Worm (Caenorhabditis elegans) whole organism, L4 larva: ENCODE results near the gene scl-9.

Experiments used
- D1046.2 ChIP-seq: fragments of 200-800 bp; sonication (Bioruptor generic); IDR thresholded peaks from 2 replicates; pipeline ENCODE4 v1.3.6; 2022; ENCODE audit warnings: missing genetic modification characterization, missing compliant biosample characterization
- F26F4.8 ChIP-seq: fragments of 200-800 bp; sonication (Bioruptor generic); conservative IDR thresholded peaks from 2 replicates; pipeline ENCODE4 v1.3.6; 2022; ENCODE audit warnings: missing genetic modification characterization, missing compliant biosample characterization
- aha-1 ChIP-seq: fragments of 150-350 bp; peaks from one replicate; lab custom pipeline; 2014; ENCODE audit warnings: missing biosample characterization, missing genetic modification characterization
- ceh-32 ChIP-seq: sonication (generic microtip); optimal IDR thresholded peaks from 2 replicates; lab custom pipeline; 2016; ENCODE audit warnings: mild to moderate bottlenecking, missing genetic modification characterization, missing compliant biosample characterization; ENCODE audit not compliant: poor library complexity
- daf-12 ChIP-seq: fragments of 150-350 bp; optimal IDR thresholded peaks from 2 replicates; lab custom pipeline; 2014; ENCODE audit warnings: missing biosample characterization, missing genetic modification reagents, missing genetic modification characterization
- daf-16 ChIP-seq, 3 experiments: sonication (generic microtip); optimal IDR thresholded peaks; 2 replicates each; lab custom pipeline; 2016 to 2017; ENCODE audit warnings: missing genetic modification characterization in 3 of 3, missing genetic modification reagents in 3 of 3, mild to moderate bottlenecking in 2 of 3, missing compliant biosample characterization in 2 of 3, missing biosample characterization in 1 of 3, moderate library complexity in 1 of 3
- daf-19 ChIP-seq: fragments of 200-800 bp; sonication (Bioruptor generic); conservative IDR thresholded peaks from 2 replicates; pipeline ENCODE4 v1.3.6; 2022; ENCODE audit warnings: missing genetic modification characterization, missing compliant biosample characterization
- daf-8 ChIP-seq: fragments of 200-800 bp; sonication (Bioruptor generic); IDR thresholded peaks from 2 replicates; pipeline ENCODE4 v1.3.6; 2022; ENCODE audit warnings: missing genetic modification characterization, missing compliant biosample characterization
- dmd-9 ChIP-seq: fragments of 200-800 bp; sonication (Bioruptor generic); IDR thresholded peaks from 2 replicates; pipeline ENCODE4 v1.3.6; 2022; ENCODE audit warnings: missing genetic modification reagents, missing genetic modification characterization, missing compliant biosample characterization
- dve-1 ChIP-seq: sonication (generic microtip); optimal IDR thresholded peaks from 2 replicates; lab custom pipeline; 2017; ENCODE audit warnings: antibody characterized with exemption, mild to moderate bottlenecking, missing genetic modification characterization, missing compliant biosample characterization; ENCODE audit not compliant: insufficient read depth
- hif-1 ChIP-seq, 2 experiments: sonication (generic microtip); optimal IDR thresholded peaks; 2 replicates each; lab custom pipeline; 2016 to 2017; ENCODE audit warnings: missing compliant biosample characterization in 2 of 2, missing genetic modification characterization in 2 of 2, missing genetic modification reagents in 2 of 2, missing genotype in 2 of 2, mild to moderate bottlenecking in 1 of 2
- hlh-11 ChIP-seq: fragments of 200-800 bp; sonication (Bioruptor generic); optimal IDR thresholded peaks from 2 replicates; lab custom pipeline; 2018; ENCODE audit warnings: mild to moderate bottlenecking, missing genetic modification characterization, missing compliant biosample characterization
- hlh-30 ChIP-seq: sonication (generic microtip); optimal IDR thresholded peaks from 2 replicates; lab custom pipeline; 2017; ENCODE audit warnings: antibody characterized with exemption, mild to moderate bottlenecking, missing genetic modification characterization, missing compliant biosample characterization; ENCODE audit not compliant: insufficient read depth
- lsy-2 ChIP-seq, 2 experiments: fragments of 150-350 bp in 1 of 2; sonication (generic microtip) in 1 of 2; optimal IDR thresholded peaks; 2 replicates each; lab custom pipeline; 2014 to 2017; ENCODE audit warnings: missing biosample characterization in 2 of 2, missing genetic modification characterization in 2 of 2
- madf-5 ChIP-seq, 2 experiments: fragments of 200-800 bp; sonication (Bioruptor generic); IDR thresholded peaks; 2 replicates each; pipeline ENCODE4 v1.3.6; 2022; ENCODE audit warnings: missing compliant biosample characterization in 2 of 2, missing genetic modification characterization in 2 of 2
- mdl-1 ChIP-seq, 2 experiments: fragments of 150-350 bp in 1 of 2; sonication (generic microtip) in 1 of 2; optimal IDR thresholded peaks; 2 replicates each; lab custom pipeline; 2014 to 2017; ENCODE audit warnings: missing biosample characterization in 2 of 2, missing genetic modification characterization in 2 of 2
- mep-1 ChIP-seq: fragments of 150-350 bp; sonication (generic microtip); optimal IDR thresholded peaks from 3 replicates; lab custom pipeline; 2014; ENCODE audit warnings: missing biosample characterization, missing genetic modification characterization
- nhr-237 ChIP-seq: sonication (generic microtip); optimal IDR thresholded peaks from 2 replicates; lab custom pipeline; 2017; ENCODE audit warnings: missing biosample characterization, missing genetic modification characterization
- nhr-25 ChIP-seq: sonication (generic microtip); optimal IDR thresholded peaks from 2 replicates; lab custom pipeline; 2017; ENCODE audit warnings: missing genetic modification characterization, mild to moderate bottlenecking, missing compliant biosample characterization, antibody characterized with exemption, moderate library complexity, borderline replicate concordance; ENCODE audit not compliant: insufficient read depth
- nhr-28 ChIP-seq: fragments of 150-350 bp; optimal IDR thresholded peaks from 2 replicates; lab custom pipeline; 2014; ENCODE audit warnings: missing biosample characterization, missing genetic modification characterization
- nhr-48 ChIP-seq: sonication (generic microtip); optimal IDR thresholded peaks from 2 replicates; lab custom pipeline; 2016; ENCODE audit warnings: mild to moderate bottlenecking, missing genetic modification characterization, missing compliant biosample characterization
- nhr-6 ChIP-seq: fragments of 150-350 bp; optimal IDR thresholded peaks from 2 replicates; lab custom pipeline; 2014; ENCODE audit warnings: missing biosample characterization, missing genetic modification characterization
- php-3 ChIP-seq: fragments of 200-800 bp; sonication (Bioruptor generic); IDR thresholded peaks from 2 replicates; pipeline ENCODE4 v1.3.6; 2022; ENCODE audit warnings: missing genetic modification reagents, missing genetic modification characterization, missing compliant biosample characterization
- pqm-1 ChIP-seq: sonication (generic microtip); optimal IDR thresholded peaks from 2 replicates; lab custom pipeline; 2017; ENCODE audit warnings: missing biosample characterization, missing genetic modification characterization
- saeg-2 ChIP-seq: fragments of 200-800 bp; sonication (Bioruptor generic); IDR thresholded peaks from 2 replicates; pipeline ENCODE4 v1.3.6; 2022; ENCODE audit warnings: missing genetic modification reagents, missing genetic modification characterization, missing compliant biosample characterization
- sdz-12 ChIP-seq: fragments of 200-800 bp; sonication (Bioruptor generic); optimal IDR thresholded peaks from 2 replicates; lab custom pipeline; 2018; ENCODE audit warnings: mild to moderate bottlenecking, missing genetic modification characterization, missing compliant biosample characterization
- set-16 ChIP-seq: fragments of 200-800 bp; sonication (Bioruptor generic); IDR thresholded peaks from 2 replicates; pipeline ENCODE4 v1.3.6; 2022; ENCODE audit warnings: missing genetic modification reagents, missing genetic modification characterization, missing compliant biosample characterization
- unc-130 ChIP-seq: sonication (generic microtip); optimal IDR thresholded peaks from 2 replicates; lab custom pipeline; 2016; ENCODE audit warnings: missing genetic modification reagents, missing genetic modification characterization, missing compliant biosample characterization
- unc-62 ChIP-seq, 3 experiments: fragments of 150-350 bp in 1 of 3; sonication (generic microtip); optimal IDR thresholded peaks in 2 of 3; peaks in 1 of 3; 1 replicate in 1 of 3; 2 replicates in 2 of 3; lab custom pipeline; 2014 to 2017; ENCODE audit warnings: missing biosample characterization in 3 of 3, missing genetic modification characterization in 3 of 3, missing genetic modification reagents in 3 of 3, missing genotype in 1 of 3

Gene scl-9

DNA sequence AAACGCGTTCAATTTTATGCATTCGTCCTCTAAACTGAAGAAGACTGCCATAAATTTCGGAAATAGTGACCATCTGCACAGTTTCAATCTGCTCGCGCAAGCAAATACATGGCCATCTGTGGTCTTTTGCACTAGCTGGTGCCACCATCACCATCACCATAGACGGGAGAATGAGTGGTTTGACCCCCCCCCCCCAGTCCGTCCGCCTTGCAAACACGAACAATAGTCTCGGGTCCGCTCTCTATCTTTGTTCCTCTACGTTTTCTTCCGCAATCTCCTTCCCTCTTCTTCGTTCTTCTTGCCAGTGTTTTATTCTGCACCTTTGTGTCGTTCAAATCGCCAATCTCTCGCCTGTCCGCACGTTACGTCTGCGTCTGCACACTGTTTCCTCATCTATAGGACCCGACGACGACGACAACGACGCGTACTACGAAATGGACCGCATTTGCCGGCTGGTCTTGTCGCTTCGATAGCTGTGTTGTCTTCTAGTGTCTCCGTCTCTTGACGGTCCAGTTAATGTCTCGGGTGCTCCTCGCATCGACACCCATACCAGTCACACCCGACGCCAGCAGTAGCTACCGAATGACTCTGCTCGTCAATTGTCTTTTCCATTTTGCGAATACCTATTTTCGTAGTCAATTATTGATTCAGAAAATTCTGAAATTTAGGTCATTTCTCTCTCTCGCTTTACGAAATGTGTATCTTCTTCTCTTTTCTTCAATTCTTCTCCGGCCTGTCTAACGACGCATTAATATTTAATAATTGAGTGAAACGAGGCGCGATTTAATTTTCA, 17.1 kb upstream of the scl-9 start (continued):
- TF ChIP-seq mep-1 (tag; lab: Kevin White, UChicago) (peak; percentile 43), madf-5 (GFP tag; IDR thresholded peaks at IDR 0.05; lab: Robert Waterston, UW) (no peak), saeg-2 (no peak), daf-8 (GFP tag; lab: Robert Waterston, UW) (no peak), nhr-48 (tag; lab: Kevin White, UChicago) (no peak), daf-12 (no peak), lsy-2 (tag; optimal IDR thresholded peaks at IDR 0.05; lab: Kevin White, UChicago) (no peak), php-3 (no peak), dmd-9 (GFP tag; lab: Robert Waterston, UW) (no peak), nhr-237 (tag; lab: Kevin White, UChicago) (no peak), nhr-6 (tag; lab: Kevin White, UChicago) (no peak), ceh-32 (tag; lab: Kevin White, UChicago) (no peak)

DNA sequence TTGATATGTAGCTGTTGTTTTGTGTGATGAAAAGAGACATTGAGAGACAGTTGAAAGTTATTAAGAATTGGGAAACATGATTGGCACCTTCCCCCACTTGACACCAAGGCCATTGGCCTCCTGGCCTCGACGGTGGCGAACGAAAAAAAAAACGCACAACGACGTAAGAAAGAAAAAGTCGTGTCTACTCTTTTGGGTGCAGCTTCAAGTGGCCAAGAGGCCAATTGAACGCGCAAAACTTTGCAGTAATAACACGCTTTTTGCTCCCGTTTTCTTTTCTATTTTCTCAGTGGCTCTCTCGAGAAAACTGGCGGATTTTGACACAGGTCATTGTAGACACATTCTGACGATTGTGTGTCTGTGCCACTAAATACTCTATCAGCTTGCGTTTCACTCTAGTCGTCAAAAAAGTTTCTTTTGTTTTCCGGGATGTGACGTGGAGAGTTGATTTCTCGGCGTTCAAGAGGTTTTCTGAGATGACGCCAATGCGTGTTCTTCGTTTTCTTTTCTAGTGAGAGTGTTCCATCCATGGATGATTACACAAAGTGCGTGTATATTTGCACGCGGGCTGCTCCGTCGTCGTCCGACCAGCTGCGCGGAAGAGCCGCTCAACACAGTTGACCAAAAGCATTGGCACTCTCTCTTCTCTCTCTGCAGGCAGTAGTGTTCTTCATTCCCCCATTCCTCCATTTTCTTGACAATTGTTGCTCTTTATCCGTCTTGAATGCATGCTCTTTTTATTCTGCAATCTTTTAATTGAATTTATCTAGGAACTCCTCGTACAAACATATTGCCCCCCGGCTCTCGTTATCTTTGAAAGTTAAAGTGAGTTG, 16.3 kb upstream of the scl-9 start:
- TF ChIP-seq daf-19 (GFP tag; lab: Robert Waterston, UW) = 0 out of 2 replicates have a peak, but pooled peaks have one; percentile 50
- TF ChIP-seq hlh-11 (tag; lab: Kevin White, UChicago) = peak; percentile 29
- TF ChIP-seq D1046.2 = no peak
- peak in 1 of 2 experiments; percentile 85 for TF ChIP-seq unc-62 (GFP tag; optimal IDR thresholded peaks at IDR 0.05 in 1 of 2; lab: Kevin White, UChicago)
- TF ChIP-seq unc-62 (tag; optimal IDR thresholded peaks at IDR 0.05; lab: Kevin White, UChicago) = no peak
- peak; percentile 52 for TF ChIP-seq nhr-25 (tag; lab: Kevin White, UChicago)
- TF ChIP-seq nhr-28 (tag; lab: Kevin White, UChicago) = peak; percentile 6
- TF ChIP-seq aha-1 (tag; lab: Kevin White, UChicago) = peak; percentile 52
- no peak for TF ChIP-seq sdz-12 (GFP tag; lab: Kevin White, UChicago)

DNA sequence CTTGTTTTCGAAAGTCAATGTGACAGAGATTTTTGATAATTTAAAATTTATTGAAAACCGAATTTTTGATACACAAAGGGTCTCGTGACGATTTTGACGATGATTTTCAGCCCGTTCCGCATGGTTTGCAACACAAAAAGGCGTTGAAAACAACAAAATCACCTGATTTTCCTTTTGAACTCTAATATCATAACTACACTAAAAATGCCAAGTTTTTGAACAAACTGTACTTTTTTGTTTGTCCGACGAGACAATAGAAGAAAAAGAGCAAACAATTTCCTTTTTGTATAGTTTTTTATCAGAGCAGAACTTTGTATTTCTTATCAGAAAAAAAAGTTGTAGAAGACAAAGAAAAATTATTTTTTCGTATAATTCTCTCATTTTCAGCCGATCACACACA, 14.8 kb upstream of the scl-9 start:
- TF ChIP-seq hif-1 (tag; optimal IDR thresholded peaks at IDR 0.05; lab: Kevin White, UChicago) = no peak
- TF ChIP-seq pqm-1 (tag; lab: Kevin White, UChicago) = peak; percentile 28
- no peak for TF ChIP-seq unc-130 (GFP tag; lab: Kevin White, UChicago)
- TF ChIP-seq aha-1 (tag; lab: Kevin White, UChicago) = peak; percentile 70
- TF ChIP-seq daf-16 (GFP tag; optimal IDR thresholded peaks at IDR 0.05; lab: Kevin White, UChicago) = no peak
- peak; percentile 56 for TF ChIP-seq daf-16 (tag; optimal IDR thresholded peaks at IDR 0.05; lab: Kevin White, UChicago)
- TF ChIP-seq dve-1 (tag; lab: Kevin White, UChicago) = peak; percentile 61
- peak in 1 of 2 experiments; percentile 10 for TF ChIP-seq unc-62 (GFP tag; optimal IDR thresholded peaks at IDR 0.05 in 1 of 2; lab: Kevin White, UChicago)
- no peak for TF ChIP-seq unc-62 (tag; optimal IDR thresholded peaks at IDR 0.05; lab: Kevin White, UChicago)
- peak; percentile 28 for TF ChIP-seq hlh-11 (tag; lab: Kevin White, UChicago)
- no peak for TF ChIP-seq F26F4.8 (GFP tag; lab: Robert Waterston, UW)
- peak in 1 of 2 experiments; percentile 12 for TF ChIP-seq mdl-1 (tag; optimal IDR thresholded peaks at IDR 0.05; lab: Kevin White, UChicago)
- TF ChIP-seq nhr-28 (tag; lab: Kevin White, UChicago) = peak; percentile 21
- peak; percentile 48 for TF ChIP-seq hlh-30 (tag; lab: Kevin White, UChicago)

DNA sequence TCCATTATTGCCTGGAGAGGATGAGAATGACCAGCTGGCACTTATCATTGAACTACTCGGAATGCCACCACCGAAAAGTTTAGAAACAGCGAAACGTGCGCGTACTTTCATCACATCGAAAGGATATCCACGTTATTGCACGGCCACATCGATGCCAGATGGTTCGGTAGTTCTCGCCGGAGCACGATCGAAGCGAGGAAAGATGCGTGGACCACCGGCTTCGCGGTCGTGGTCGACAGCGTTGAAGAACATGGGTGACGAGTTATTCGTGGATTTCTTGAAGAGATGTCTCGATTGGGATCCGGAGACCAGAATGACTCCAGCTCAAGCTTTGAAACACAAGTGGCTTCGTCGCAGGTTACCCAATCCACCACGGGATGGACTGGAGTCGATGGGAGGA, 13.4 kb upstream of the scl-9 start:
- TF ChIP-seq madf-5 (GFP tag; IDR thresholded peaks at IDR 0.05; lab: Robert Waterston, UW) (no peak), set-16 (GFP tag; lab: Robert Waterston, UW) (peak; percentile 52)
- TF ChIP-seq, all 104 proteins: peak for 1
